Fruit fly (Drosophila melanogaster): Measurements from ENCODE around the gene CG31917.
A peak's percentile ranks its signal among the peaks of the same experiment; 100 is the strongest.

Gene CG31917

dm6 chr2L:5009306-5010030 is 1.2 kb downstream of the CG31917 start, which contains the start of gene Rtnl1 (continued):
- TF ChIP-seq CG31441 (GFP tag; IDR thresholded peaks at IDR 0.05) (no peak), CG9876 (GFP tag; optimal IDR thresholded peaks at IDR 0.05) (peak; percentile 59), Dek (tag; optimal IDR thresholded peaks at IDR 0.05) (peak; percentile 57), CG14014 (GFP tag; IDR thresholded peaks at IDR 0.05) (no peak), CG32532 (GFP tag; IDR thresholded peaks at IDR 0.05) (peak; percentile 47; the same call in 1 of the 2 replicates), Dad (GFP tag; optimal IDR thresholded peaks at IDR 0.05) (peak; percentile 20), tin (GFP tag; optimal IDR thresholded peaks at IDR 0.05) (no peak), CG7372 (GFP tag; IDR thresholded peaks at IDR 0.05) (no peak), Eip74EF (GFP tag; optimal IDR thresholded peaks at IDR 0.05) (peak in 1 of 2 experiments; percentile 1), wdn (GFP tag; IDR thresholded peaks at IDR 0.05) (no peak), CG12104 (GFP tag; optimal IDR thresholded peaks at IDR 0.05) (no peak), CG12299 (tag; optimal IDR thresholded peaks at IDR 0.05) (peak; percentile 19), CG5245 (GFP tag; optimal IDR thresholded peaks at IDR 0.05) (no peak), CG4854 (GFP tag; optimal IDR thresholded peaks at IDR 0.05) (peak; percentile 2), CG1529 (GFP tag; optimal IDR thresholded peaks at IDR 0.05) (no peak), CG7556 (GFP tag; optimal IDR thresholded peaks at IDR 0.05) (peak; percentile 8), Nf-YC (tag; optimal IDR thresholded peaks at IDR 0.05) (peak; percentile 65), CG5953 (GFP tag; IDR thresholded peaks at IDR 0.05) (no peak), HmgZ (tag; optimal IDR thresholded peaks at IDR 0.05) (peak; percentile 87), CG17612 (GFP tag; IDR thresholded peaks at IDR 0.05) (no peak), Lpt (GFP tag; optimal IDR thresholded peaks at IDR 0.05) (no peak), gcm2 (GFP tag; optimal IDR thresholded peaks at IDR 0.05) (peak; percentile 37), insv (GFP tag; optimal IDR thresholded peaks at IDR 0.05) (peak; percentile 87 to 98), Mad (GFP tag; optimal IDR thresholded peaks at IDR 0.05) (peak; percentile 35), pum (GFP tag; optimal IDR thresholded peaks at IDR 0.05) (peak; percentile 19), CG4707 (GFP tag; optimal IDR thresholded peaks at IDR 0.05) (no peak), CG4820 (GFP tag; optimal IDR thresholded peaks at IDR 0.05) (no peak), CG13296 (GFP tag; optimal IDR thresholded peaks at IDR 0.05) (no peak), Hmx (GFP tag; optimal IDR thresholded peaks at IDR 0.05) (no peak), ac (GFP tag; optimal IDR thresholded peaks at IDR 0.05) (no peak), Ssrp (tag; optimal IDR thresholded peaks at IDR 0.05) (no peak), GATAe (GFP tag; conservative IDR thresholded peaks at IDR 0.05) (no peak), wor (GFP tag; IDR thresholded peaks at IDR 0.05) (no peak), tio (GFP tag; optimal IDR thresholded peaks at IDR 0.05) (no peak), Jarid2 (GFP tag; optimal IDR thresholded peaks at IDR 0.05) (peak; percentile 42), Hmr (GFP tag; optimal IDR thresholded peaks at IDR 0.05) (peak; percentile 73), CG6813 (GFP tag; optimal IDR thresholded peaks at IDR 0.05) (no peak), cato (GFP tag; optimal IDR thresholded peaks at IDR 0.05; ENCODE audit: borderline replicate concordance) (no peak), nau (GFP tag; optimal IDR thresholded peaks at IDR 0.05) (no peak), corto (GFP tag; optimal IDR thresholded peaks at IDR 0.05) (no peak), CG4730 (GFP tag; IDR thresholded peaks at IDR 0.05) (no peak), unc-4 (GFP tag; IDR thresholded peaks at IDR 0.05; ENCODE audit: partially characterized antibody) (peak; percentile 94), Xbp1 (GFP tag; optimal IDR thresholded peaks at IDR 0.05) (peak; percentile 52), Nf-YB (GFP tag; optimal IDR thresholded peaks at IDR 0.05) (peak; percentile 21), CoRest (tag; optimal IDR thresholded peaks at IDR 0.05) (peak; percentile 48), CG18011 (GFP tag; optimal IDR thresholded peaks at IDR 0.05) (no peak), CG13287 (GFP tag; IDR thresholded peaks at IDR 0.05; ENCODE audit: partially characterized antibody) (peak; percentile 97), CG10565 (GFP tag; optimal IDR thresholded peaks at IDR 0.05) (no peak), pzg (GFP tag; optimal IDR thresholded peaks at IDR 0.05) (peak; percentile 99)

All from whole organism, embryonic.